Worm (Caenorhabditis elegans): ENCODE measurements around the gene Y54F10AL.1.
A peak's percentile ranks its signal among the peaks of the same experiment; 100 is the strongest.

Gene Y54F10AL.1

ce11 chrIII:2468202-2468601 lies 19.3 kb upstream of the Y54F10AL.1 start, which contains the start of the genes E02H9.9 and E02H9.1:
E02H9.9 (minus strand) TSS chrIII:2468302.
E02H9.1 (plus strand) TSS chrIII:2468486.
- TF ChIP-seq pqm-1 (tag; optimal IDR thresholded peaks at IDR 0.05), result no peak
- no peak for TF ChIP-seq sox-2 (GFP tag; IDR thresholded peaks at IDR 0.05)
- no peak for TF ChIP-seq eyg-1 (tag; optimal IDR thresholded peaks at IDR 0.05)
- TF ChIP-seq unc-86 (tag; optimal IDR thresholded peaks at IDR 0.05), result no peak
- no peak for TF ChIP-seq hlh-6 (tag; optimal IDR thresholded peaks at IDR 0.05)
- TF ChIP-seq unc-55 (GFP tag; optimal IDR thresholded peaks at IDR 0.05), result no peak
- TF ChIP-seq nfya-1 (tag; optimal IDR thresholded peaks at IDR 0.05), result no peak
- no peak for TF ChIP-seq hlh-15 (tag; optimal IDR thresholded peaks at IDR 0.05)
- TF ChIP-seq T23F11.4 (GFP tag; optimal IDR thresholded peaks at IDR 0.05), result no peak
- no peak for TF ChIP-seq fkh-6 (tag; optimal IDR thresholded peaks at IDR 0.05)
- no peak for TF ChIP-seq ceh-24 (tag; optimal IDR thresholded peaks at IDR 0.05)
- no peak for TF ChIP-seq ceh-48 (tag; optimal IDR thresholded peaks at IDR 0.05)
- TF ChIP-seq ets-4 (tag; optimal IDR thresholded peaks at IDR 0.05), result no peak
- TF ChIP-seq ztf-16 (tag; optimal IDR thresholded peaks at IDR 0.05), result no peak

DNA sequence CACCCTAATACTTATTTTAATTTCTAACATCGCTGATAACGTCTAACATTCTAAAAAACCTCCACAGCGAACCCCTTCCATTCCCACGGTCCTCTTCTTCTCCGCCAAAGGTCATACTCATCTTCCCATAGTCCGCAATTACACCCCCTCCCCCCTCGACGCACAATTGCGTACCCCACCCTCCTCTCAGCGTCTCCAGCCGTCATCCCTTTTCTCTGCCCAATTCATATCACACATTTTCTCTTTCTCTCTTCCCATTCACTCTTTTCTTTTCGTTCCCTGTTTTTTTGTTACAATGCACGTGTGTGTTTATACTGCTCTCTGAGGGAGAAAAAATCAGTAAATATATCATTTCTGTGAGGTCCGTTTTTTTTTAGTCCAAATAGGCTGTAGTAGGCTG lies 15.7 kb upstream of the Y54F10AL.1 start:
- TF ChIP-seq hlh-30 (tag; optimal IDR thresholded peaks at IDR 0.05; ENCODE audit: insufficient read depth) (peak; percentile 61), pax-1 (tag; optimal IDR thresholded peaks at IDR 0.05) (no peak), nfya-1 (tag; optimal IDR thresholded peaks at IDR 0.05) (peak; percentile 71), T23F11.4 (GFP tag; optimal IDR thresholded peaks at IDR 0.05) (no peak), elt-2 (tag; optimal IDR thresholded peaks at IDR 0.05) (peak; percentile 29), sox-4 (tag; optimal IDR thresholded peaks at IDR 0.05) (no peak), dve-1 (tag; optimal IDR thresholded peaks at IDR 0.05) (peak; percentile 2), tbx-2 (tag; optimal IDR thresholded peaks at IDR 0.05) (peak; percentile 7), dmd-4 (tag; optimal IDR thresholded peaks at IDR 0.05; ENCODE audit: borderline replicate concordance) (no peak), fkh-10 (GFP tag; optimal IDR thresholded peaks at IDR 0.05) (no peak)

ce11 chrIII:2473554-2473953 lies 14.0 kb upstream of the Y54F10AL.1 start, which contains the start of gene smg-6:
smg-6 (plus strand) TSS chrIII:2473854.
- TF ChIP-seq fkh-10 (GFP tag; optimal IDR thresholded peaks at IDR 0.05) (no peak), ets-4 (tag; optimal IDR thresholded peaks at IDR 0.05) (no peak), hlh-6 (tag; optimal IDR thresholded peaks at IDR 0.05) (no peak), pqm-1 (tag; optimal IDR thresholded peaks at IDR 0.05) (no peak), hlh-8 (tag; optimal IDR thresholded peaks at IDR 0.05) (no peak), syd-9 (tag; optimal IDR thresholded peaks at IDR 0.05) (no peak), K09A11.1 (tag; optimal IDR thresholded peaks at IDR 0.05; ENCODE audit: insufficient read depth) (no peak), zip-5 (tag; optimal IDR thresholded peaks at IDR 0.05) (no peak), unc-3 (GFP tag; conservative IDR thresholded peaks at IDR 0.05) (no peak), unc-3 (tag; optimal IDR thresholded peaks at IDR 0.05) (no peak), ztf-16 (tag; optimal IDR thresholded peaks at IDR 0.05) (no peak)

- no peak for TF ChIP-seq hlh-13 (GFP tag; optimal IDR thresholded peaks at IDR 0.05)
- TF ChIP-seq ceh-2 (tag; optimal IDR thresholded peaks at IDR 0.05), result no peak
- TF ChIP-seq ets-4 (tag; optimal IDR thresholded peaks at IDR 0.05), result no peak
- TF ChIP-seq tbx-7 (tag; optimal IDR thresholded peaks at IDR 0.05), result no peak
- no peak for TF ChIP-seq ceh-34 (tag; optimal IDR thresholded peaks at IDR 0.05)
- no peak for TF ChIP-seq dmd-4 (tag; optimal IDR thresholded peaks at IDR 0.05; ENCODE audit: borderline replicate concordance)
- TF ChIP-seq ref-2 (tag; optimal IDR thresholded peaks at IDR 0.05), result no peak
- TF ChIP-seq pag-3 (tag; optimal IDR thresholded peaks at IDR 0.05; ENCODE audit: borderline replicate concordance), result no peak
- no peak for TF ChIP-seq ama-1 (optimal IDR thresholded peaks at IDR 0.05)
These were observed 12.7 kb upstream of the Y54F10AL.1 start for ce11 chrIII:2474781-2475180.

DNA sequence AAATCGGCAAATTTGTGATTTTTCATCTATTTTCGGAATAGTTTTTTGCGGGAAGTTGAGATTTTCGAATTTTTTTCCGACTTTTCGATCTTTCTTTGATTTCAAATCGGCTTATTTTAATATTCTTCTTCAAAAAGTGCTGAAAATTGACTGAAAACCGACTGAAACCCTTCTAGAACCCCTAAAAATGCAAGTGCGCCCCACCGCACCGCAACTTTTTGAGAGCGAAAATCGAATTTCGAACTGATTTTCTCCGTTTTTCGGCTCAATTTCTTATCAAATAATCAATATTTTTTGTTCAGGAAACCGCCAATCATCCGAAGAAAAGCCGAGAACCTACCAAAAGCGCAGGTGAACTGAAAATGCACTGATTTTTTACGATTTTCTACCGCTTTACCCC lies 10.2 kb upstream of the Y54F10AL.1 start:
- TF ChIP-seq C08G9.2 (tag; optimal IDR thresholded peaks at IDR 0.05), result no peak
- TF ChIP-seq tbx-2 (tag; optimal IDR thresholded peaks at IDR 0.05), result no peak
- TF ChIP-seq hlh-15 (tag; optimal IDR thresholded peaks at IDR 0.05), result no peak
- no peak for TF ChIP-seq rnt-1 (tag; optimal IDR thresholded peaks at IDR 0.05)
- TF ChIP-seq ceh-14 (tag; optimal IDR thresholded peaks at IDR 0.05), result no peak
- no peak for TF ChIP-seq mec-3 (tag; optimal IDR thresholded peaks at IDR 0.05; ENCODE audit: borderline replicate concordance)
- TF ChIP-seq fax-1 (tag; optimal IDR thresholded peaks at IDR 0.05), result no peak
- no peak for TF ChIP-seq pax-1 (tag; optimal IDR thresholded peaks at IDR 0.05)
- no peak for TF ChIP-seq pros-1 (tag; optimal IDR thresholded peaks at IDR 0.05)
- no peak for TF ChIP-seq odd-2 (tag; optimal IDR thresholded peaks at IDR 0.05)
- TF ChIP-seq ref-2 (tag; optimal IDR thresholded peaks at IDR 0.05), result no peak
- no peak for TF ChIP-seq che-1 (tag; optimal IDR thresholded peaks at IDR 0.05)

Data from whole organism, late embryonic.